Fruit fly (Drosophila melanogaster) whole organism, wandering third instar larva: Measurements from ENCODE around the gene Gpdh1.
A peak's percentile ranks its signal among the peaks of the same experiment; 100 is the strongest.

ENCODE experiments used
- CG32264 ChIP-seq: fragments of 200-800 bp; sonication (Bioruptor generic); optimal IDR thresholded peaks from 2 replicates; lab custom pipeline; 2016; ENCODE audit warnings: missing biosample characterization, missing genetic modification characterization
- CG9705 ChIP-seq: fragments of 200-800 bp; sonication (Bioruptor generic); optimal IDR thresholded peaks from 2 replicates; lab custom pipeline; 2018; ENCODE audit warnings: missing biosample characterization, mild to moderate bottlenecking, missing genetic modification characterization
- CrebA ChIP-seq: fragments of 200-800 bp; sonication (Bioruptor generic); optimal IDR thresholded peaks from 2 replicates; lab custom pipeline; 2016; ENCODE audit warnings: missing biosample characterization, mild to moderate bottlenecking, missing genetic modification characterization, borderline replicate concordance
- Dfd ChIP-seq: fragments of >200 bp; optimal IDR thresholded peaks from 2 replicates; lab custom pipeline; 2017; ENCODE audit warnings: missing biosample characterization, missing genetic modification characterization
- Dif ChIP-seq: fragments of 200-275, 200-300 bp; sonication (Bioruptor generic); optimal IDR thresholded peaks from 2 replicates; lab custom pipeline; 2018; ENCODE audit warnings: missing biosample characterization, missing genetic modification characterization; ENCODE audit not compliant: partially characterized antibody
- GATAd ChIP-seq: sonication (Bioruptor generic); optimal IDR thresholded peaks from 2 replicates; lab custom pipeline; 2016; ENCODE audit warnings: missing biosample characterization, missing genetic modification characterization
- HLH106 ChIP-seq: fragments of 200-800 bp; optimal IDR thresholded peaks from 3 replicates; lab custom pipeline; 2019; ENCODE audit warnings: missing biosample characterization, mild to moderate bottlenecking, missing genetic modification characterization, moderate library complexity
- Hnf4 ChIP-seq: fragments of 200-800 bp; sonication (Bioruptor generic); optimal IDR thresholded peaks from 2 replicates; lab custom pipeline; 2016; ENCODE audit warnings: missing biosample characterization, mild to moderate bottlenecking, missing genetic modification characterization
- Hr78 ChIP-seq: fragments of >200 bp; optimal IDR thresholded peaks from 2 replicates; lab custom pipeline; 2017; ENCODE audit warnings: missing biosample characterization, missing genetic modification characterization
- Hr83 ChIP-seq: fragments of 200-300 bp; sonication (Bioruptor generic); optimal IDR thresholded peaks from 2 replicates; lab custom pipeline; 2016; ENCODE audit warnings: missing biosample characterization, mild to moderate bottlenecking, missing genetic modification characterization, moderate library complexity; ENCODE audit not compliant: poor library complexity, severe bottlenecking
- Jra ChIP-seq: sonication (Bioruptor generic); optimal IDR thresholded peaks from 2 replicates; lab custom pipeline; 2016; ENCODE audit warnings: missing biosample characterization, missing genetic modification characterization
- Mio ChIP-seq: sonication (Bioruptor generic); optimal IDR thresholded peaks from 2 replicates; lab custom pipeline; 2016; ENCODE audit warnings: missing biosample characterization, missing genetic modification characterization
- N ChIP-seq: fragments of >200 bp; optimal IDR thresholded peaks from 2 replicates; lab custom pipeline; 2018; ENCODE audit warnings: missing biosample characterization, missing external identifiers, missing genetic modification characterization
- OdsH ChIP-seq: fragments of 200-800 bp; sonication (Bioruptor generic); optimal IDR thresholded peaks from 2 replicates; lab custom pipeline; 2016; ENCODE audit warnings: missing biosample characterization, mild to moderate bottlenecking, missing genetic modification characterization
- Rel ChIP-seq, 2 experiments: fragments of 200-800 bp; sonication (Bioruptor generic) in 1 of 2; optimal IDR thresholded peaks; 2 replicates in 1 of 2; 3 replicates in 1 of 2; lab custom pipeline; 2016 to 2019; ENCODE audit warnings: mild to moderate bottlenecking in 2 of 2, missing biosample characterization in 2 of 2, missing genetic modification characterization in 2 of 2, moderate library complexity in 1 of 2
- Sp1 ChIP-seq: fragments of 200-800 bp; sonication (Bioruptor generic); optimal IDR thresholded peaks from 3 replicates; lab custom pipeline; 2019; ENCODE audit warnings: missing biosample characterization, mild to moderate bottlenecking, missing genetic modification characterization, moderate library complexity
- Vsx2 ChIP-seq: fragments of 200-300, 225-300 bp; sonication (Bioruptor generic); optimal IDR thresholded peaks from 2 replicates; lab custom pipeline; 2018; ENCODE audit warnings: missing biosample characterization, missing genetic modification characterization; ENCODE audit not compliant: partially characterized antibody
- br ChIP-seq: fragments of 200-800 bp; sonication (Bioruptor generic); optimal IDR thresholded peaks from 2 replicates; lab custom pipeline; 2016; ENCODE audit warnings: missing biosample characterization, missing genetic modification characterization
- brk ChIP-seq: fragments of 200-800 bp; sonication (Bioruptor generic); optimal IDR thresholded peaks from 2 replicates; lab custom pipeline; 2016; ENCODE audit warnings: missing biosample characterization, mild to moderate bottlenecking, missing genetic modification characterization
- dl ChIP-seq, 2 experiments: fragments of 175-275, 200-275 bp in 1 of 2; fragments of 200-275 bp in 1 of 2; sonication (Bioruptor generic); optimal IDR thresholded peaks; lab custom pipeline; 2018; ENCODE audit warnings: mild to moderate bottlenecking in 2 of 2, missing biosample characterization in 2 of 2, missing genetic modification characterization in 2 of 2, moderate library complexity in 2 of 2; ENCODE audit not compliant: partially characterized antibody in 2 of 2, insufficient read depth in 1 of 2
- dmrt93B ChIP-seq: fragments of 200-800 bp; sonication (Bioruptor generic); optimal IDR thresholded peaks from 2 replicates; lab custom pipeline; 2018; ENCODE audit warnings: missing biosample characterization, mild to moderate bottlenecking, missing genetic modification characterization
- dsf ChIP-seq: sonication (Bioruptor generic); optimal IDR thresholded peaks from 2 replicates; lab custom pipeline; 2016; ENCODE audit warnings: missing biosample characterization, missing genetic modification characterization, borderline replicate concordance
- ey ChIP-seq: fragments of 200-800 bp; sonication (Bioruptor generic); optimal IDR thresholded peaks from 2 replicates; lab custom pipeline; 2016; ENCODE audit warnings: missing biosample characterization, missing genetic modification characterization
- foxo ChIP-seq, 2 experiments: fragments of 200-800 bp; sonication (Bioruptor generic); optimal IDR thresholded peaks; 2 replicates in 1 of 2; 3 replicates in 1 of 2; lab custom pipeline; 2016 to 2017; ENCODE audit warnings: missing biosample characterization in 2 of 2, missing genetic modification characterization in 2 of 2
- h ChIP-seq: fragments of 200-800 bp; sonication (Bioruptor generic); optimal IDR thresholded peaks from 3 replicates; lab custom pipeline; 2016; ENCODE audit warnings: missing biosample characterization, mild to moderate bottlenecking, missing genetic modification characterization
- jim ChIP-seq: fragments of 175-275, 200-325 bp; sonication (Bioruptor generic); optimal IDR thresholded peaks from 2 replicates; lab custom pipeline; 2016; ENCODE audit warnings: missing biosample characterization, mild to moderate bottlenecking, missing genetic modification characterization
- lola ChIP-seq: fragments of >200 bp; optimal IDR thresholded peaks from 2 replicates; lab custom pipeline; 2017; ENCODE audit warnings: missing biosample characterization, missing genetic modification characterization
- pan ChIP-seq: fragments of >200 bp; optimal IDR thresholded peaks from 2 replicates; lab custom pipeline; 2017
- rgr ChIP-seq: fragments of 200-800 bp; sonication (Bioruptor generic); optimal IDR thresholded peaks from 3 replicates; lab custom pipeline; 2016; ENCODE audit warnings: missing biosample characterization, mild to moderate bottlenecking, missing genetic modification characterization
- sage ChIP-seq: fragments of 200-800 bp; sonication (Bioruptor generic); optimal IDR thresholded peaks from 2 replicates; lab custom pipeline; 2016; ENCODE audit warnings: missing biosample characterization, mild to moderate bottlenecking, missing genetic modification characterization
- sv ChIP-seq: fragments of 200-800 bp; sonication (Bioruptor generic); optimal IDR thresholded peaks from 3 replicates; lab custom pipeline; 2016; ENCODE audit warnings: missing biosample characterization, missing genetic modification characterization
- tai ChIP-seq: sonication (Bioruptor generic); optimal IDR thresholded peaks from 2 replicates; lab custom pipeline; 2016; ENCODE audit warnings: missing biosample characterization, missing genetic modification characterization
- usp ChIP-seq: fragments of >200 bp; optimal IDR thresholded peaks from 2 replicates; lab custom pipeline; 2017; ENCODE audit warnings: missing biosample characterization, missing genetic modification characterization

Gene Gpdh1

dm6 chr2L:5972005-5972404 lies 28.6 kb downstream of the Gpdh1 start (continued):
- TF ChIP-seq HLH106 (tag; lab: Kevin White, UChicago), result peak; percentile 60
- TF ChIP-seq Hnf4 (GFP tag; lab: Kevin White, UChicago), result peak; percentile 60
- TF ChIP-seq Dif (GFP tag; lab: Kevin White, UChicago), result no peak
- TF ChIP-seq OdsH (GFP tag; lab: Kevin White, UChicago), result peak; percentile 65
- no peak for TF ChIP-seq CG9705
- TF ChIP-seq CG32264 (GFP tag; lab: Kevin White, UChicago), result peak; percentile 46

- no peak for TF ChIP-seq dl (GFP tag; optimal IDR thresholded peaks at IDR 0.05; lab: Kevin White, UChicago; ENCODE audit: insufficient read depth in 1 of 2, partially characterized antibody in 2 of 2)
- no peak for TF ChIP-seq sv (GFP tag; lab: Kevin White, UChicago)
- no peak for TF ChIP-seq sage
- TF ChIP-seq jim (GFP tag; lab: Kevin White, UChicago), result no peak
- no peak for TF ChIP-seq brk (GFP tag; lab: Kevin White, UChicago)
- no peak for TF ChIP-seq Sp1
- no peak for TF ChIP-seq rgr (GFP tag; lab: Kevin White, UChicago)
- no peak for TF ChIP-seq br (GFP tag; lab: Kevin White, UChicago)
- no peak for TF ChIP-seq lola (GFP tag; lab: Kevin White, UChicago)
- TF ChIP-seq CG9705, result no peak
- TF ChIP-seq GATAd (GFP tag; lab: Kevin White, UChicago), result no peak
- no peak for TF ChIP-seq pan (lab: Kevin White, UChicago)
- TF ChIP-seq tai (GFP tag; lab: Kevin White, UChicago), result no peak
- no peak for TF ChIP-seq CG32264 (GFP tag; lab: Kevin White, UChicago)
- TF ChIP-seq Hr83 (GFP tag; lab: Kevin White, UChicago), result no peak
- TF ChIP-seq Hr78 (GFP tag; lab: Kevin White, UChicago), result no peak
Measured at dm6 chr2L:5972588-5973236, 29.3 kb downstream of the Gpdh1 start.

dm6 chr2L:5974122-5974521 lies 30.7 kb downstream of the Gpdh1 start:
- TF ChIP-seq usp (GFP tag; lab: Kevin White, UChicago) (no peak), Rel (GFP tag; optimal IDR thresholded peaks at IDR 0.05; lab: Kevin White, UChicago) (no peak), Rel (tag; optimal IDR thresholded peaks at IDR 0.05; lab: Kevin White, UChicago) (peak; percentile 80), foxo (GFP tag; optimal IDR thresholded peaks at IDR 0.05; lab: Kevin White, UChicago) (no peak), CrebA (GFP tag; lab: Kevin White, UChicago) (no peak), jim (GFP tag; lab: Kevin White, UChicago) (no peak), Mio (GFP tag; lab: Kevin White, UChicago) (no peak), Hr78 (GFP tag; lab: Kevin White, UChicago) (no peak), GATAd (GFP tag; lab: Kevin White, UChicago) (no peak), N (GFP tag; lab: Kevin White, UChicago) (no peak), Vsx2 (GFP tag; lab: Kevin White, UChicago) (no peak), OdsH (GFP tag; lab: Kevin White, UChicago) (peak; percentile 23), Jra (GFP tag; lab: Kevin White, UChicago) (no peak), h (GFP tag; lab: Kevin White, UChicago) (no peak), dsf (GFP tag; lab: Kevin White, UChicago) (no peak), brk (GFP tag; lab: Kevin White, UChicago) (peak; percentile 20), Hnf4 (GFP tag; lab: Kevin White, UChicago) (no peak), dmrt93B (GFP tag; lab: Kevin White, UChicago) (no peak), Dfd (GFP tag; lab: Kevin White, UChicago) (no peak), HLH106 (tag; lab: Kevin White, UChicago) (no peak)

- TF ChIP-seq br (GFP tag; lab: Kevin White, UChicago), result peak; percentile 42
- TF ChIP-seq ey (GFP tag; lab: Kevin White, UChicago), result no peak
- TF ChIP-seq h (GFP tag; lab: Kevin White, UChicago), result peak; percentile 52
- no peak for TF ChIP-seq Dif (GFP tag; lab: Kevin White, UChicago)
- peak; percentile 54 for TF ChIP-seq OdsH (GFP tag; lab: Kevin White, UChicago)
- peak in 1 of 2 experiments; percentile 3 for TF ChIP-seq foxo (GFP tag; optimal IDR thresholded peaks at IDR 0.05; lab: Kevin White, UChicago)
- TF ChIP-seq Hnf4 (GFP tag; lab: Kevin White, UChicago), result peak; percentile 4
- peak; percentile 20 for TF ChIP-seq rgr (GFP tag; lab: Kevin White, UChicago)
- TF ChIP-seq Hr83 (GFP tag; lab: Kevin White, UChicago), result peak; percentile 76
- TF ChIP-seq sage, result no peak
- TF ChIP-seq, all 38 proteins: peak for 7
Measured at dm6 chr2L:5975025-5975539, 31.6 kb downstream of the Gpdh1 start.
